Fruit fly (Drosophila melanogaster) whole organism: ENCODE measurements around the gene CG12057.

Experiments used
- CG8478 ChIP-seq: fragments of >200 bp; optimal IDR thresholded peaks from 2 replicates; lab custom pipeline; 2018; ENCODE audit warnings: inconsistent platforms
- EcR ChIP-seq, 2 experiments: fragments of >200 bp; optimal IDR thresholded peaks; 2 replicates each; lab custom pipeline; 2017; ENCODE audit warnings: missing biosample characterization in 2 of 2, missing genetic modification characterization in 2 of 2, missing genetic modification reagents in 2 of 2
- pan ChIP-seq: fragments of >200 bp; optimal IDR thresholded peaks from 2 replicates; lab custom pipeline; 2017
- psq ChIP-seq: fragments of >200 bp; optimal IDR thresholded peaks from 2 replicates; lab custom pipeline; 2017
- usp ChIP-seq: fragments of >200 bp; optimal IDR thresholded peaks from 2 replicates; lab custom pipeline; 2017; ENCODE audit warnings: missing biosample characterization, missing genetic modification characterization, mixed read lengths

- TF ChIP-seq EcR (GFP tag; optimal IDR thresholded peaks at IDR 0.05; lab: Kevin White, UChicago) = no peak
- TF ChIP-seq usp (GFP tag; lab: Kevin White, UChicago) = no peak
- no peak for TF ChIP-seq psq (lab: Kevin White, UChicago)
- no peak for TF ChIP-seq pan (lab: Kevin White, UChicago)
- TF ChIP-seq CG8478 (lab: Kevin White, UChicago) = no peak
These were observed 24.0 kb downstream of the CG12057 start, which contains the start of gene CG15368 for dm6 chrX:9215485-9215884.
